Worm (Caenorhabditis elegans) whole organism, early embryonic: Measurements from ENCODE around the gene nhr-273.

ENCODE experiments used
- F13C5.2 ChIP-seq: sonication (generic microtip); optimal IDR thresholded peaks from 2 replicates; lab custom pipeline; 2017; ENCODE audit warnings: mild to moderate bottlenecking, missing genetic modification characterization, inconsistent platforms, missing compliant biosample characterization
- aly-1 ChIP-seq: sonication (generic microtip); optimal IDR thresholded peaks from 2 replicates; lab custom pipeline; 2016; ENCODE audit warnings: missing genetic modification characterization, missing compliant biosample characterization
- ama-1 ChIP-seq: fragments of 150-350 bp; optimal IDR thresholded peaks from 2 replicates; lab custom pipeline; 2014
- ceh-36 ChIP-seq: sonication (generic microtip); optimal IDR thresholded peaks from 2 replicates; lab custom pipeline; 2016; ENCODE audit warnings: missing genetic modification characterization, inconsistent platforms, missing compliant biosample characterization
- flt-1 ChIP-seq: fragments of 200-800 bp; sonication (Bioruptor generic); IDR thresholded peaks from 2 replicates; pipeline ENCODE4 v1.3.6; 2022; ENCODE audit warnings: missing genetic modification characterization, missing compliant biosample characterization
- hmbx-1 ChIP-seq: sonication (generic microtip); optimal IDR thresholded peaks from 2 replicates; lab custom pipeline; 2016; ENCODE audit warnings: mild to moderate bottlenecking, missing genetic modification characterization, missing compliant biosample characterization
- hmg-4 ChIP-seq: fragments of 200-800 bp; sonication (Bioruptor generic); optimal IDR thresholded peaks from 2 replicates; lab custom pipeline; 2018; ENCODE audit warnings: mild to moderate bottlenecking, missing genetic modification characterization, missing compliant biosample characterization
- hnd-1 ChIP-seq: sonication (generic microtip); optimal IDR thresholded peaks from 2 replicates; lab custom pipeline; 2016; ENCODE audit warnings: missing genetic modification characterization, missing compliant biosample characterization
- pes-1 ChIP-seq: fragments of 200-800 bp; sonication (Bioruptor generic); IDR thresholded peaks from 2 replicates; pipeline ENCODE4 v1.3.6; 2022; ENCODE audit warnings: missing genetic modification reagents, missing genetic modification characterization, missing compliant biosample characterization
- sea-1 ChIP-seq: fragments of 200-800 bp; sonication (Bioruptor generic); conservative IDR thresholded peaks from 2 replicates; pipeline ENCODE4 v1.3.6; 2022; ENCODE audit warnings: missing genetic modification characterization, missing compliant biosample characterization
- tbx-11 ChIP-seq: fragments of 200-800 bp; sonication (Bioruptor generic); IDR thresholded peaks from 2 replicates; pipeline ENCODE4 v1.3.6; 2022; ENCODE audit warnings: missing genetic modification characterization, missing compliant biosample characterization
- tra-4 ChIP-seq: sonication (generic microtip); optimal IDR thresholded peaks from 2 replicates; lab custom pipeline; 2017; ENCODE audit warnings: missing genetic modification characterization, missing compliant biosample characterization

DNA sequence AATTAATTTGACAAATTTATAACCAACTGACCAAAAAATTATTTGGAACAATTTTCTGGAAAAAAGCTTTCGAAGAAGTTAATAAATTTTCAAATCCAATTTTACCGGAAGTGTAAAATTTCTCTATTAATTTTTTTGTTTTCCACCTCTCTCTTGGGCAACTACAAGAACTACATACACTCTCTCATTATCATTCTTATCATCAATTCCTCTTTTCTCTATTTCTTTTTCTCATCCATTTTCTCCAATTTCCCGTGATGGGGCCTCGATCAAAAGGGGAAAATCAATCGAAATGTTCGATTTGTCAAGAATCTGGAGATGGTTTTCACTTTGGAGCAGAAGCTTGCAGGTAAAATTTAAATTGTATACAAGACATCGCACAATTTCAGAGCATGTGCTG, 2.0 kb upstream of the nhr-273 start, which contains the start of gene nhr-109:
- TF ChIP-seq ceh-36 (tag; lab: Kevin White, UChicago) (no peak), hmbx-1 (tag; lab: Kevin White, UChicago) (no peak), pes-1 (GFP tag; lab: Robert Waterston, UW) (no peak), aly-1 (tag; lab: Kevin White, UChicago) (no peak), tra-4 (tag; lab: Kevin White, UChicago) (no peak), ama-1 (lab: Kevin White, UChicago) (no peak), hmg-4 (GFP tag; lab: Kevin White, UChicago) (no peak), flt-1 (GFP tag; lab: Robert Waterston, UW) (no peak), hnd-1 (tag; lab: Kevin White, UChicago) (no peak), F13C5.2 (tag; lab: Kevin White, UChicago) (no peak), tbx-11 (no peak), sea-1 (GFP tag; lab: Robert Waterston, UW) (no peak)
